Worm (Caenorhabditis elegans) whole organism, early embryonic: ENCODE measurements around the gene W03C9.8.

Source experiments
- ama-1 ChIP-seq: fragments of 150-350 bp; optimal IDR thresholded peaks from 2 replicates; lab custom pipeline; 2014
- hmbx-1 ChIP-seq: sonication (generic microtip); optimal IDR thresholded peaks from 2 replicates; lab custom pipeline; 2016; ENCODE audit warnings: mild to moderate bottlenecking, missing genetic modification characterization, missing compliant biosample characterization
- pes-1 ChIP-seq: fragments of 200-800 bp; sonication (Bioruptor generic); IDR thresholded peaks from 2 replicates; pipeline ENCODE4 v1.3.6; 2022; ENCODE audit warnings: missing genetic modification reagents, missing genetic modification characterization, missing compliant biosample characterization
- tra-4 ChIP-seq: sonication (generic microtip); optimal IDR thresholded peaks from 2 replicates; lab custom pipeline; 2017; ENCODE audit warnings: missing genetic modification characterization, missing compliant biosample characterization

DNA sequence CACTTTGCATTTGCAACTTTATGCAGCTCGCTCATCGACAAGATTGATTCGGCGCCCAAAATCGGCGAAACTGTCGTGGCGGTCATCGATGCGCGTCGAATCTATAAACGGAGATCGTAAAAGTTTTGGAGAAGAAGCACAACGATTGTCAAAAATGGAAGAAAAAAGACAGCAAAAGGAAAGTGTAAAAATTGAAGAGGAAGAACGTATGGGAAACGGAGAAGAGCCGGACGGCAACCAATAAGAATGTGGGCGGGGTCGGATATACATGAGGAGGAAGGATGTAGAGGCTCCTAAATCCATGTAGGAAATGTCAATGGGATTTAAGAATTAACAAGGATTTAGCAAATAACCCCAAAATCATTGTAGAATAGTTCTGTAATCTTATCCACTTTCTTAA, 47.4 kb upstream of the W03C9.8 start, which contains the start of gene vab-23:
- TF ChIP-seq tra-4 (tag; lab: Kevin White, UChicago) (no peak), pes-1 (GFP tag; lab: Robert Waterston, UW) (no peak), ama-1 (no peak), hmbx-1 (no peak)
